Fruit fly (Drosophila melanogaster): ENCODE results near the gene Nek2.

The Nek2 gene

dm6 chrX:7893411-7894122 is 2.1 kb upstream of the Nek2 start, which contains the start of the genes CG45089, ND-MNLL and p115 (continued):
- no peak for TF ChIP-seq da (GFP tag; optimal IDR thresholded peaks at IDR 0.05)
- TF ChIP-seq odd (GFP tag; optimal IDR thresholded peaks at IDR 0.05), result no peak
- peak; percentile 61 for TF ChIP-seq inv (GFP tag; IDR thresholded peaks at IDR 0.05; ENCODE audit: partially characterized antibody)
- peak; percentile 48 for TF ChIP-seq Dek (tag; optimal IDR thresholded peaks at IDR 0.05)
- no peak for TF ChIP-seq z (GFP tag; IDR thresholded peaks at IDR 0.05)
- peak; percentile 65; the same call in 1 of the 2 replicates for TF ChIP-seq unc-4 (GFP tag; IDR thresholded peaks at IDR 0.05; ENCODE audit: partially characterized antibody)
- peak; percentile 57; the same call in 1 of the 2 replicates for TF ChIP-seq Xrp1 (GFP tag; IDR thresholded peaks at IDR 0.05)
- no peak for TF ChIP-seq gt (GFP tag; IDR thresholded peaks at IDR 0.05)
- TF ChIP-seq CG7928 (GFP tag; optimal IDR thresholded peaks at IDR 0.05), result peak; percentile 82
- peak; percentile 24 for TF ChIP-seq CG10462 (GFP tag; optimal IDR thresholded peaks at IDR 0.05)
- peak; percentile 72 for TF ChIP-seq Scr (GFP tag; IDR thresholded peaks at IDR 0.05; ENCODE audit: partially characterized antibody)
- no peak for TF ChIP-seq CG9876 (GFP tag; optimal IDR thresholded peaks at IDR 0.05)
- TF ChIP-seq fd64A (GFP tag; optimal IDR thresholded peaks at IDR 0.05), result no peak
- no peak for TF ChIP-seq bigmax (GFP tag; optimal IDR thresholded peaks at IDR 0.05)
- peak; percentile 59 for TF ChIP-seq CG13296 (GFP tag; optimal IDR thresholded peaks at IDR 0.05)
- peak; percentile 48 for TF ChIP-seq zfh2 (GFP tag; optimal IDR thresholded peaks at IDR 0.05)
- TF ChIP-seq Bgb (GFP tag; IDR thresholded peaks at IDR 0.05; ENCODE audit: partially characterized antibody), result peak; percentile 42
- no peak for TF ChIP-seq jumu (GFP tag; optimal IDR thresholded peaks at IDR 0.05)
- TF ChIP-seq CG17328 (GFP tag; IDR thresholded peaks at IDR 0.05), result 0 out of 2 replicates have a peak, but pooled peaks have one; percentile 42
- peak in 1 of 3 experiments; percentile 58 for TF ChIP-seq lola (GFP tag; optimal IDR thresholded peaks at IDR 0.05)
- peak; percentile 81 for TF ChIP-seq lilli (GFP tag; optimal IDR thresholded peaks at IDR 0.05)
- peak; percentile 25 for TF ChIP-seq CG10209 (GFP tag; optimal IDR thresholded peaks at IDR 0.05)
- no peak for TF ChIP-seq CG1647 (GFP tag; optimal IDR thresholded peaks at IDR 0.05)
- TF ChIP-seq YL-1 (GFP tag; optimal IDR thresholded peaks at IDR 0.05), result peak; percentile 85
- peak; percentile 70 for TF ChIP-seq CG8290 (GFP tag; optimal IDR thresholded peaks at IDR 0.05)
- TF ChIP-seq CG8290 (tag; optimal IDR thresholded peaks at IDR 0.05), result no peak
- no peak for TF ChIP-seq ara (GFP tag; IDR thresholded peaks at IDR 0.05)
- peak; percentile 46 for TF ChIP-seq caup (GFP tag; optimal IDR thresholded peaks at IDR 0.05; ENCODE audit: severe bottlenecking)
- TF ChIP-seq gem (tag; optimal IDR thresholded peaks at IDR 0.05), result peak; percentile 78
- peak; percentile 85 for TF ChIP-seq CG12391 (tag; optimal IDR thresholded peaks at IDR 0.05)
- no peak for TF ChIP-seq luna (GFP tag; optimal IDR thresholded peaks at IDR 0.05)
- TF ChIP-seq Sox100B (GFP tag; optimal IDR thresholded peaks at IDR 0.05), result peak; percentile 45
- TF ChIP-seq yki (optimal IDR thresholded peaks at IDR 0.05), result no peak
- TF ChIP-seq B-H2 (GFP tag; optimal IDR thresholded peaks at IDR 0.05), result peak; percentile 74
- TF ChIP-seq NfI (GFP tag; optimal IDR thresholded peaks at IDR 0.05), result peak; percentile 43
- peak; percentile 30 for TF ChIP-seq Antp (GFP tag; optimal IDR thresholded peaks at IDR 0.05)
- peak; percentile 6 for TF ChIP-seq CG31388 (GFP tag; optimal IDR thresholded peaks at IDR 0.05)
- no peak for TF ChIP-seq CG33213 (GFP tag; optimal IDR thresholded peaks at IDR 0.05)
- TF ChIP-seq Eip74EF (GFP tag; optimal IDR thresholded peaks at IDR 0.05), result peak in 1 of 2 experiments; percentile 23
- TF ChIP-seq zfh1 (GFP tag; IDR thresholded peaks at IDR 0.05), result peak; percentile 55; the same call in 1 of the 3 replicates
- peak; percentile 45 for TF ChIP-seq vfl (GFP tag; optimal IDR thresholded peaks at IDR 0.05)
- no peak for TF ChIP-seq CG8478 (optimal IDR thresholded peaks at IDR 0.05)
- TF ChIP-seq CG42726 (GFP tag; IDR thresholded peaks at IDR 0.05; ENCODE audit: partially characterized antibody), result no peak
- no peak for TF ChIP-seq schlank (tag; optimal IDR thresholded peaks at IDR 0.05)
- TF ChIP-seq dati (GFP tag; IDR thresholded peaks at IDR 0.05), result no peak
- peak; percentile 6 for TF ChIP-seq gsb-n (tag; optimal IDR thresholded peaks at IDR 0.05)
- TF ChIP-seq cad (GFP tag; optimal IDR thresholded peaks at IDR 0.05), result no peak
- TF ChIP-seq nau (GFP tag; optimal IDR thresholded peaks at IDR 0.05), result no peak
- TF ChIP-seq psq (GFP tag; optimal IDR thresholded peaks at IDR 0.05), result no peak
- peak; percentile 93 for TF ChIP-seq Ets65A (GFP tag)

Data from whole organism, embryonic.